Worm (Caenorhabditis elegans) whole organism, L4 larva: Measurements from ENCODE around the gene pps-1.

Experiments used
- F10B5.3 ChIP-seq: sonication (generic microtip); optimal IDR thresholded peaks from 2 replicates; lab custom pipeline; 2016; ENCODE audit warnings: mild to moderate bottlenecking, missing genetic modification characterization, missing compliant biosample characterization
- F37D6.2 ChIP-seq: sonication (generic microtip); optimal IDR thresholded peaks from 2 replicates; lab custom pipeline; 2016; ENCODE audit warnings: mild to moderate bottlenecking, missing genetic modification characterization, missing compliant biosample characterization
- F49E8.2 ChIP-seq: sonication (generic microtip); optimal IDR thresholded peaks from 2 replicates; lab custom pipeline; 2016; ENCODE audit warnings: missing compliant biosample characterization, mild to moderate bottlenecking, missing genetic modification characterization, borderline replicate concordance
- R02D3.7 ChIP-seq: fragments of 150-350 bp; sonication (generic microtip); optimal IDR thresholded peaks from 3 replicates; lab custom pipeline; 2014; ENCODE audit warnings: missing biosample characterization, missing genetic modification characterization
- T20F7.1 ChIP-seq: fragments of 200-800 bp; sonication (Bioruptor generic); optimal IDR thresholded peaks from 2 replicates; lab custom pipeline; 2018; ENCODE audit warnings: mild to moderate bottlenecking, missing genetic modification characterization, missing compliant biosample characterization
- ZK546.5 ChIP-seq, 2 experiments: sonication (generic microtip); optimal IDR thresholded peaks; 2 replicates each; lab custom pipeline; 2017; ENCODE audit warnings: missing biosample characterization in 2 of 2, missing genetic modification characterization in 2 of 2
- attf-4 ChIP-seq: sonication (generic microtip); optimal IDR thresholded peaks from 3 replicates; lab custom pipeline; 2017; ENCODE audit warnings: missing biosample characterization, missing genetic modification characterization
- ceh-32 ChIP-seq: sonication (generic microtip); optimal IDR thresholded peaks from 2 replicates; lab custom pipeline; 2016; ENCODE audit warnings: mild to moderate bottlenecking, missing genetic modification characterization, missing compliant biosample characterization; ENCODE audit not compliant: poor library complexity
- ceh-62 ChIP-seq: sonication (generic microtip); optimal IDR thresholded peaks from 2 replicates; lab custom pipeline; 2017; ENCODE audit warnings: missing biosample characterization, missing genetic modification characterization
- daf-16 ChIP-seq, 3 experiments: sonication (generic microtip); optimal IDR thresholded peaks; 2 replicates each; lab custom pipeline; 2016 to 2017; ENCODE audit warnings: missing genetic modification characterization in 3 of 3, missing genetic modification reagents in 3 of 3, mild to moderate bottlenecking in 2 of 3, missing compliant biosample characterization in 2 of 3, missing biosample characterization in 1 of 3, moderate library complexity in 1 of 3
- daf-19 ChIP-seq: fragments of 200-800 bp; sonication (Bioruptor generic); conservative IDR thresholded peaks from 2 replicates; pipeline ENCODE4 v1.3.6; 2022; ENCODE audit warnings: missing genetic modification characterization, missing compliant biosample characterization
- daf-8 ChIP-seq: fragments of 200-800 bp; sonication (Bioruptor generic); IDR thresholded peaks from 2 replicates; pipeline ENCODE4 v1.3.6; 2022; ENCODE audit warnings: missing genetic modification characterization, missing compliant biosample characterization
- duxl-1 ChIP-seq: sonication (generic microtip); optimal IDR thresholded peaks from 2 replicates; lab custom pipeline; 2016; ENCODE audit warnings: mild to moderate bottlenecking, missing genetic modification characterization, moderate library complexity, missing compliant biosample characterization; ENCODE audit not compliant: poor library complexity
- dve-1 ChIP-seq: sonication (generic microtip); optimal IDR thresholded peaks from 2 replicates; lab custom pipeline; 2017; ENCODE audit warnings: antibody characterized with exemption, mild to moderate bottlenecking, missing genetic modification characterization, missing compliant biosample characterization; ENCODE audit not compliant: insufficient read depth
- fos-1 ChIP-seq: fragments of 150-350 bp; optimal IDR thresholded peaks from 2 replicates; lab custom pipeline; 2014; ENCODE audit warnings: missing biosample characterization, missing genetic modification characterization
- gei-8 ChIP-seq: fragments of 200-800 bp; sonication (Bioruptor generic); optimal IDR thresholded peaks from 2 replicates; lab custom pipeline; 2018; ENCODE audit warnings: mild to moderate bottlenecking, missing genetic modification characterization, missing compliant biosample characterization
- hif-1 ChIP-seq, 2 experiments: sonication (generic microtip); optimal IDR thresholded peaks; 2 replicates each; lab custom pipeline; 2016 to 2017; ENCODE audit warnings: missing compliant biosample characterization in 2 of 2, missing genetic modification characterization in 2 of 2, missing genetic modification reagents in 2 of 2, missing genotype in 2 of 2, mild to moderate bottlenecking in 1 of 2
- hmg-1.1 ChIP-seq: fragments of 200-800 bp; sonication (Bioruptor generic); IDR thresholded peaks from 2 replicates; pipeline ENCODE4 v1.3.6; 2022; ENCODE audit warnings: missing genetic modification reagents, missing genetic modification characterization, missing compliant biosample characterization
- lin-1 ChIP-seq: fragments of 200-800 bp; sonication (Bioruptor generic); IDR thresholded peaks from 2 replicates; pipeline ENCODE4 v1.3.6; 2022; ENCODE audit warnings: missing genetic modification reagents, missing genetic modification characterization, missing compliant biosample characterization
- lin-15B ChIP-seq: fragments of 150-350 bp; sonication (generic microtip); optimal IDR thresholded peaks from 3 replicates; lab custom pipeline; 2014; ENCODE audit warnings: missing biosample characterization, missing genetic modification characterization
- lsy-2 ChIP-seq, 2 experiments: fragments of 150-350 bp in 1 of 2; sonication (generic microtip) in 1 of 2; optimal IDR thresholded peaks; 2 replicates each; lab custom pipeline; 2014 to 2017; ENCODE audit warnings: missing biosample characterization in 2 of 2, missing genetic modification characterization in 2 of 2
- madf-5 ChIP-seq, 2 experiments: fragments of 200-800 bp; sonication (Bioruptor generic); IDR thresholded peaks; 2 replicates each; pipeline ENCODE4 v1.3.6; 2022; ENCODE audit warnings: missing compliant biosample characterization in 2 of 2, missing genetic modification characterization in 2 of 2
- nhr-111 ChIP-seq: fragments of 200-800 bp; sonication (Bioruptor generic); optimal IDR thresholded peaks from 2 replicates; lab custom pipeline; 2018; ENCODE audit warnings: mild to moderate bottlenecking, missing genetic modification characterization, missing compliant biosample characterization
- nhr-237 ChIP-seq: sonication (generic microtip); optimal IDR thresholded peaks from 2 replicates; lab custom pipeline; 2017; ENCODE audit warnings: missing biosample characterization, missing genetic modification characterization
- nhr-28 ChIP-seq: fragments of 150-350 bp; optimal IDR thresholded peaks from 2 replicates; lab custom pipeline; 2014; ENCODE audit warnings: missing biosample characterization, missing genetic modification characterization
- pha-4 ChIP-seq, 2 experiments: fragments of 150-350 bp in 1 of 2; fragments of 200-800 bp in 1 of 2; sonication (Bioruptor generic) in 1 of 2; IDR thresholded peaks in 1 of 2; optimal IDR thresholded peaks in 1 of 2; 2 replicates each; pipeline versions ENCODE4 v1.3.6 to Lab custom; 2014 to 2022; ENCODE audit warnings: missing genetic modification characterization in 2 of 2, missing genetic modification reagents in 2 of 2, missing biosample characterization in 1 of 2, missing compliant biosample characterization in 1 of 2
- rbr-2 ChIP-seq: sonication (generic microtip); optimal IDR thresholded peaks from 2 replicates; lab custom pipeline; 2016; ENCODE audit warnings: missing genotype, missing genetic modification characterization, missing compliant biosample characterization
- saeg-2 ChIP-seq: fragments of 200-800 bp; sonication (Bioruptor generic); IDR thresholded peaks from 2 replicates; pipeline ENCODE4 v1.3.6; 2022; ENCODE audit warnings: missing genetic modification reagents, missing genetic modification characterization, missing compliant biosample characterization
- sdz-12 ChIP-seq: fragments of 200-800 bp; sonication (Bioruptor generic); optimal IDR thresholded peaks from 2 replicates; lab custom pipeline; 2018; ENCODE audit warnings: mild to moderate bottlenecking, missing genetic modification characterization, missing compliant biosample characterization
- unc-62 ChIP-seq, 3 experiments: fragments of 150-350 bp in 1 of 3; sonication (generic microtip); optimal IDR thresholded peaks in 2 of 3; peaks in 1 of 3; 1 replicate in 1 of 3; 2 replicates in 2 of 3; lab custom pipeline; 2014 to 2017; ENCODE audit warnings: missing biosample characterization in 3 of 3, missing genetic modification characterization in 3 of 3, missing genetic modification reagents in 3 of 3, missing genotype in 1 of 3

pps-1 gene

DNA sequence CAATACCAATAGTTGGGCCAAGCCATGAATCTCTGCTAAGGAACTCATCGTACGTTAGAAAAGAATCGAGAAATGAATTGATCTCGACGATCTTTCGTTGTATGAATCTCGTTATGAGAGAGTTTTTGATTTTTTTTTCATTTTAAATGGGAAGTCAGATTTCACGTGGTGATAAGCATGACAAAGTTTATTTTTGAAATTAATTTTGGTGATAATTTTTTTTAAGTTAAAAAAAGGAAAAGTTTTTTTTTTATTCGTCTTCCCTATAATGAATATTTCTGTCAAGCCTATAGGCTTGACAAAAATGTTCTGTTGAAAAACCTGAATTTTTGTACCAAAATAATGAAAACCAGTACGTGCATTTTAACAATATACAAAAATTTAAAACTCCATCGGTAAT lies 26.0 kb upstream of the pps-1 start, which contains the start of gene K08F4.5:
Gene K08F4.5 (minus strand): TSS at position 101 of the 400 bp plus-strand sequence.
- TF ChIP-seq sdz-12 (GFP tag; lab: Kevin White, UChicago) = no peak
- no peak for TF ChIP-seq attf-4 (tag; lab: Kevin White, UChicago)
- no peak for TF ChIP-seq F49E8.2 (tag; lab: Kevin White, UChicago)
- no peak for TF ChIP-seq fos-1
- no peak for TF ChIP-seq daf-8 (GFP tag; lab: Robert Waterston, UW)
- no peak for TF ChIP-seq ZK546.5 (tag; optimal IDR thresholded peaks at IDR 0.05; lab: Kevin White, UChicago)
- TF ChIP-seq pha-4 (GFP tag; IDR thresholded peaks at IDR 0.05; lab: Robert Waterston, UW) = no peak
- TF ChIP-seq pha-4 (tag; optimal IDR thresholded peaks at IDR 0.05; lab: Kevin White, UChicago) = no peak
- no peak for TF ChIP-seq unc-62 (GFP tag; optimal IDR thresholded peaks at IDR 0.05 in 1 of 2; lab: Kevin White, UChicago)
- no peak for TF ChIP-seq unc-62 (tag; optimal IDR thresholded peaks at IDR 0.05; lab: Kevin White, UChicago)
- TF ChIP-seq gei-8 (GFP tag; lab: Kevin White, UChicago) = no peak
- no peak for TF ChIP-seq ceh-32 (tag; lab: Kevin White, UChicago)
- TF ChIP-seq R02D3.7 (tag; lab: Kevin White, UChicago) = no peak
- TF ChIP-seq saeg-2 = no peak
- no peak for TF ChIP-seq nhr-28 (tag; lab: Kevin White, UChicago)

DNA sequence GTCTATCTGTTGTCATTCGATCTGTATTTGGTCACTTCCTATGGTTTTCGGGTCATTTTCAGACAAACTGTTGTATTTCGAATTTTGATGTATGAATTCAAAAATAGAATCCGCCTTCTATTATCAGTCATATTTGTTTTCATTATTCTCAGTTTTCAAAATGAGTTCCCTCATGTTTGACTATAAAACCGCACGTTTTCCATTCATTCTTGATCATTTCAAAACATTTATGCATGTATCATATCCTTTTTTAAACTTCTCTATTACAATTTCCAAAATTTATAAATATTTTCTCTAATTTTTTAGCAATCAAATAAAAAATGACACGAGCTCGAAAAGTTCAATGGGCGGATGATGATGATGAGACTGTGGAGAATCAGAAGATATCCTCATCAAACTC lies 24.0 kb upstream of the pps-1 start, which contains the start of gene K08F4.12:
Gene K08F4.12 (plus strand): TSS at position 301 of the 400 bp plus-strand sequence.
- TF ChIP-seq daf-16 (GFP tag; optimal IDR thresholded peaks at IDR 0.05; lab: Kevin White, UChicago) (no peak), daf-16 (tag; optimal IDR thresholded peaks at IDR 0.05; lab: Kevin White, UChicago) (no peak), nhr-237 (tag; lab: Kevin White, UChicago) (no peak), F49E8.2 (tag; lab: Kevin White, UChicago) (no peak), lsy-2 (tag; optimal IDR thresholded peaks at IDR 0.05; lab: Kevin White, UChicago) (no peak), F10B5.3 (tag; lab: Kevin White, UChicago) (no peak), duxl-1 (tag; lab: Kevin White, UChicago) (no peak), lin-15B (no peak), F37D6.2 (tag; lab: Kevin White, UChicago) (no peak), lin-1 (GFP tag; lab: Robert Waterston, UW) (no peak), nhr-111 (GFP tag; lab: Kevin White, UChicago) (no peak), daf-19 (GFP tag; lab: Robert Waterston, UW) (no peak), hmg-1.1 (GFP tag; lab: Robert Waterston, UW) (no peak), ceh-62 (no peak), hif-1 (tag; optimal IDR thresholded peaks at IDR 0.05; lab: Kevin White, UChicago) (no peak), rbr-2 (tag; lab: Kevin White, UChicago) (no peak), fos-1 (no peak)

DNA sequence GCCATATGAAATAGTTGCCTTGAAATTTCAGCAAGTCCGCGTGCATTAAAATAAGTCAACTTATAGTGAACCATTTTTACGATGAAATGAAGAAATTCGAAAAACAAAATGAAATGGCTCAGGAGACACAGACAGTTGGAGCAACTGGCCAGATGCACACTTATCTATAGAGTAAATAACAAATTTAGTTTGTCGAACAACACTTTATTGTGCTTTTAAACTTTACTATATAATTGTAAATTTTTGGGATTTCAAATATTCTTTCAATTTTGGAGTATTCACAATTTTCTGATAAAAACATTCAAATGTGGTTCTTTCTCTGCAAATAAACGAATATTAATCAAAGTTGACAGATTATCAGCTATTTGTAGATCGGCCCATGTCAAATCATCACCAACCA lies 21.7 kb upstream of the pps-1 start, which contains the start of gene gst-3:
Gene gst-3 (minus strand): TSS at position 101 of the 400 bp plus-strand sequence.
- no peak for TF ChIP-seq madf-5 (GFP tag; IDR thresholded peaks at IDR 0.05; lab: Robert Waterston, UW)
- TF ChIP-seq unc-62 (GFP tag; optimal IDR thresholded peaks at IDR 0.05 in 1 of 2; lab: Kevin White, UChicago) = peak in 1 of 2 experiments; percentile 23
- no peak for TF ChIP-seq unc-62 (tag; optimal IDR thresholded peaks at IDR 0.05; lab: Kevin White, UChicago)

DNA sequence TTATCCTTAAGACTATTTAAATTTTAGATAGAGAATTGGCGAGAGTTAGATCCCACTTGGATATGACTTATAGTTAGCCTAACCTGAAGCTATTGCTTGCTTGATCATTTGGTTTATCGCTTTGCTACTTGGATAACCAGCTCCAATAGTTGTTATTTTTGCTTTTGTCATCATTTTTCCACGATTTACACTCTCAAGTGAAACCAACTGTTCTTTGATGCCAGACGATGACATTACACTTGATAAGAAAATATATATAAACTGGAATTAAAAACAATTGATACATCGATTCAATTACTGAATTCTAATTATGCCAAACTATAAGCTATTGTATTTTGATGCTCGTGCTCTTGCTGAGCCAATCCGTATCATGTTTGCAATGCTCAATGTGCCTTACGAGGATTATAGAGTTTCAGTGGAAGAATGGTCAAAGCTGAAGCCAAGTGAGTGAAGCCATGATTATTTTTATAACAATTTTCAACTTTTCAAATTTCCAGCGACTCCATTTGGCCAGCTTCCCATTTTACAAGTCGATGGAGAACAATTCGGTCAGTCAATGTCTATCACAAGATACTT lies 19.8 kb upstream of the pps-1 start, which contains the start of the genes gst-2, gst-4 and dhs-12:
Gene gst-2 (minus strand): TSS at position 132 of the 576 bp plus-strand sequence.
Gene gst-4 (plus strand): TSS at position 296 of the 576 bp plus-strand sequence.
Gene dhs-12 (plus strand): TSS at position 526 of the 576 bp plus-strand sequence.
- no peak for TF ChIP-seq T20F7.1 (GFP tag; lab: Kevin White, UChicago)
- peak; percentile 9 for TF ChIP-seq dve-1
- no peak for TF ChIP-seq daf-16 (GFP tag; optimal IDR thresholded peaks at IDR 0.05; lab: Kevin White, UChicago)
- TF ChIP-seq daf-16 (tag; optimal IDR thresholded peaks at IDR 0.05; lab: Kevin White, UChicago) = peak; percentile 59
